Fruit fly (Drosophila melanogaster): ENCODE measurements around the gene Sce.

Sce gene

DNA sequence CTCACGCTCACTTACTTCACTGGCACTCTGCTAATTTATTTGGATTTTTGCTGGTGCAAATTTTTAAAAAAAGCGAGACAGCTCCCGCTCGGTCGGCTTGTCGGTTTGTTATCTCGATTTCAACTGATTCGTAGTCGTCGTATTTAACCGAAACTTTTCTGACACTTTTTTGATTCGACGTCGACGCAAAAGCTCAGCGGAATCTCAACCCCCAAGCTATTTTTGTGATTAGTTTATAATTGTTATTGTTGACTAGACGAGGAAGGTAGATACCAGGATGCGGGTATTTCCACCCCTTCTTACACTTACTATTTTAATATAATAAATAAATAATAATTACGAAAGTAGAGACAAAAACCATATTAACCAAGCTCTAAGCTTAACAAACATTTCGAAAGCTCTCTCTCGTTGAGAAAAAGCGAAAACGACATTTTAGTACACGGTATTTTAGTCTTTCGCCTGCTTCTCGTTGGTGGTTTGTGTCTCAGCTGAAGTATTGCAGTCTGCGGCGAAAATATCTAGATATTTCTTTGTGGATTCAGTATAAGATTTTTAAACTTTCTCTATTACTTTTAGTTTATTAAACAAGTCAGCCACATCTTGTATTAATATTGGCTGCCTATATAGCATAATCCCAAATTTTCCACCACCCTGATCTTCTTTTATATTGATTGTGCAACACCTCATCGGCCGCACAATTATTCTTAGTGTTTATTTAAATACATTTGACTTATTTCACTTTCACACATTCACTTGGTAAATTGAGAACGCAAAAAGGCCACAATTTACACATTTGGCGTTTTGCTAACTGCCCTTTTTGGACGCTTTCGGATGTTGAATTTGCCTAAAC, 24.9 kb downstream of the Sce start, which contains the start of gene tau:
Gene tau (minus strand): TSS at position 311 of the 850 bp plus-strand sequence.
- TF ChIP-seq CG11617 (GFP tag; optimal IDR thresholded peaks at IDR 0.05): no peak
- TF ChIP-seq cic (GFP tag; optimal IDR thresholded peaks at IDR 0.05): peak; percentile 16
- TF ChIP-seq kay (GFP tag; ENCODE audit: borderline replicate concordance): peak; percentile 71

DNA sequence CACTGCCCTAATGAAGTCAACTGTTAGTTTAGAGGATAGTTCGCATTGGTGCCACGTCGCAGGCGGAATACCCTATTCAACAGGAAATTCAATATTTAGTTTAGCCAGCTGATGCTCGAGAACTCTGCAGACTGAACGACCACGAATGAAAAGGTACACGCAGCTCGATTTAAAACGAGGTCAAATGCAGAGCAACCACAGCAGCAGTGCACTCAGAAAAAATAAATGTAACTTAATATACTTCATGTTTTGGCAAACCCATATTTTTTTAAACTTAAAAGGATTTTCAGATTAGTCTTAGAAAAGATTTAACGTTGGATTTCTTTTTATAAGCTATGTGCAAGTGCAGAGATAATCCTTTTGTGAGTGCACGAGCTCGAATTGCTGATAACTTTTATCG, 26.7 kb downstream of the Sce start:
- TF ChIP-seq CG5204 (GFP tag; optimal IDR thresholded peaks at IDR 0.05) (peak; percentile 10), pad (GFP tag; optimal IDR thresholded peaks at IDR 0.05) (no peak)

DNA sequence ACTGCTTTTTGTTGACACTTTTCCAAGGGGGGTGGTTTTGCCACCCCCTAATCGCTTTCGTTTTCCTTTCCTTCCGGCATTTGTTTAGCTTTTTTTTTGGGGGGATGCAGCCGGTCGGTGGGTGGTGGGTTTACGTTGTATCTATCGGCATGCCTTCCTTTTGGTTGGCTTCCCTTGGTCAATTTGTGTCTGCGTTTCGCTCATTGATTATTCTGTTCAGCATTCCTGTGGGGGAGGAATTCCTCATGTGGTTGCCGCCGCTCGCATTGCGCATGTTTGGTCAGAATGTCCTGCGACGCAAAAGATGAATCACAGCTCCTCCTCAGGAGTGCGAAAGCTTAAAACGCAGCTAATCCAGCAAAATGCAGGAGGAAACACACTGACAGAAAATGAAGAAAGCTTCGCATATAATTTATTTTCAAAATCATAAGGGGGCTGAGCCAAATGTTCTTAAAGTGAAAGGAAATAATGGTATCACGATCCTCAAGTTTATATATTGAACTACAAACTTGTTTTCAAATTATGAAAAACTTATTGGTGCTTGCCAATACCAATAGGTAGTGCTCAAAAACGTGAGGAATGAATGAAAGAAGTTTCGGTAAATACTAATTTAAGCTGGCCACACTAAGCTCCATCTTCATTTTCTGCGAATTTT, 29.5 kb downstream of the Sce start, which contains the start of gene RpS10a:
Gene RpS10a (plus strand): TSS at position 605 of the 655 bp plus-strand sequence.
- no peak for TF ChIP-seq CG11617 (GFP tag; optimal IDR thresholded peaks at IDR 0.05)
- TF ChIP-seq CG1620 (GFP tag; optimal IDR thresholded peaks at IDR 0.05): no peak
- no peak for TF ChIP-seq CG14711 (tag; optimal IDR thresholded peaks at IDR 0.05)
- TF ChIP-seq CG7045 (GFP tag; optimal IDR thresholded peaks at IDR 0.05): no peak
- TF ChIP-seq cic (GFP tag; optimal IDR thresholded peaks at IDR 0.05): no peak
- TF ChIP-seq kay (GFP tag; ENCODE audit: borderline replicate concordance): no peak
- no peak for TF ChIP-seq ovo (GFP tag; optimal IDR thresholded peaks at IDR 0.05)
- TF ChIP-seq toe (GFP tag; optimal IDR thresholded peaks at IDR 0.05): no peak
- no peak for TF ChIP-seq CG33017 (tag; optimal IDR thresholded peaks at IDR 0.05)
- TF ChIP-seq Hr96 (GFP tag; optimal IDR thresholded peaks at IDR 0.05): no peak
- TF ChIP-seq CG12768 (GFP tag; optimal IDR thresholded peaks at IDR 0.05): no peak
- TF ChIP-seq pad (GFP tag; optimal IDR thresholded peaks at IDR 0.05): no peak
- TF ChIP-seq tj (GFP tag; optimal IDR thresholded peaks at IDR 0.05): no peak

DNA sequence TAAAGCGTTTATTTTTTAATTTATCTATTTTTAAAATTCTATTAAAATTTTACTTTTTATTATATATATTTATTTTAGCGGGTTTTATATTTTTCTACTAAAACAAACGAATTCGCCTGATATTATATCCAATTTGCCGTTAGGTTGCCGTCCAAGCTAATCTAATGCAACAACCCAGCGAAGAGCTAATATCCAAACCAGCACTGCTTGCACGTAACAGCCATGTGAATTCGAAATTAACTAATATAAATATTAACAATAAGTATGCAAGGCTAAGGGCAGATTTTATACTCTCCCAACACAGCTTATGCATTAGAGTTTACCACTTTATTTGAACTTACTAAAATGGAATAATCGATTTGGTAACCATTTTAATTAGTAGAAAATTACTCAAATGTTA, 30.1 kb downstream of the Sce start:
- TF ChIP-seq CG5204 (GFP tag; optimal IDR thresholded peaks at IDR 0.05) (no peak), kay (GFP tag; ENCODE audit: borderline replicate concordance) (no peak), ovo (GFP tag; optimal IDR thresholded peaks at IDR 0.05) (no peak)

DNA sequence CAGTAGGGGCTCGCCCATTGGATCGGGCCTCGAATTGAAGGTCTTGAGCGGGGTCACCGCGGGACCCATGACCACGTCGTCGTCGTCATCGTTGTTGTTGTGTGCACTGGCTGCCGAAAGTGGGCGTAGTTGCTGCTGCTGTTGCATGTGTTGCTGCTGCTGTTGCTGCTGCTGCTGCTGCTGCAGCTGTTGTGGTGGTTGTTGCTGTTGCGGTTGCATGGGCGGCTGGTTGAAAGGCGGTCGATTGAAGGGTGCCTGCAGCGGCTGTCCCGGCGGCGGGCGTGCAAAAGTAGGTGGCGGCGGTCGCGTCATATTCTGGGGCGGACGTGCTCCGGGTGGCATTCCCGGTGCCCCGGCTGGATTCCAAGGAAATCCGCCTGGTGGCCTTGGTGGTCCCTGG, 34.0 kb downstream of the Sce start:
- no peak for TF ChIP-seq CG33017 (tag; optimal IDR thresholded peaks at IDR 0.05)
- TF ChIP-seq toe (GFP tag; optimal IDR thresholded peaks at IDR 0.05): no peak
- no peak for TF ChIP-seq CG7101 (tag; optimal IDR thresholded peaks at IDR 0.05)
- no peak for TF ChIP-seq bab1 (GFP tag; optimal IDR thresholded peaks at IDR 0.05)
- no peak for TF ChIP-seq CG11617 (GFP tag; optimal IDR thresholded peaks at IDR 0.05)
- no peak for TF ChIP-seq Crg-1 (GFP tag; optimal IDR thresholded peaks at IDR 0.05)
- no peak for TF ChIP-seq CG1620 (GFP tag; optimal IDR thresholded peaks at IDR 0.05)
- no peak for TF ChIP-seq CG7045 (GFP tag; optimal IDR thresholded peaks at IDR 0.05)
- no peak for TF ChIP-seq CG14711 (tag; optimal IDR thresholded peaks at IDR 0.05)
- no peak for TF ChIP-seq Clk (GFP tag; optimal IDR thresholded peaks at IDR 0.05)
- TF ChIP-seq tj (GFP tag; optimal IDR thresholded peaks at IDR 0.05): no peak
- no peak for TF ChIP-seq CG12768 (GFP tag; optimal IDR thresholded peaks at IDR 0.05)
- no peak for TF ChIP-seq CG5204 (GFP tag; optimal IDR thresholded peaks at IDR 0.05)
- no peak for TF ChIP-seq Hr96 (GFP tag; optimal IDR thresholded peaks at IDR 0.05)
- no peak for TF ChIP-seq cnc (optimal IDR thresholded peaks at IDR 0.05)

DNA sequence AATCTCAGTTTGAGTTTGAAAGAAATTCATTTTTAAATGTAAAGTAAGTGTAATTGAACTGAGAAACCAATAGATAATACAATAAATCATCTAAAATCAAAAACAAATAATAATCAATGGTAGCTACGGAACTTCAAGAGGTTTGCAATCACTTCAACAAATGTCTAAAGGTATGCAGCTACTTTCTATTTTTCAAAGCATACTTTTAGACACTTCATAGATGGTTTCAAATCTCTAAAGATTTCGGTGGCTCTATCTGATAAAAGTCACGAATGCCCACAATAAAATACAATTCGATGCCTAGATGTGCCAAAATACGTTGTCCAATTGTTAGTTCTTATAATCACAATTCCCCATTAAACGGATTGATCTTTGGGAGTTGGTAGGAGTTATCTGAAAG, 38.7 kb downstream of the Sce start:
- TF ChIP-seq CG14711 (tag; optimal IDR thresholded peaks at IDR 0.05) (no peak), CG12768 (GFP tag; optimal IDR thresholded peaks at IDR 0.05) (no peak)

DNA sequence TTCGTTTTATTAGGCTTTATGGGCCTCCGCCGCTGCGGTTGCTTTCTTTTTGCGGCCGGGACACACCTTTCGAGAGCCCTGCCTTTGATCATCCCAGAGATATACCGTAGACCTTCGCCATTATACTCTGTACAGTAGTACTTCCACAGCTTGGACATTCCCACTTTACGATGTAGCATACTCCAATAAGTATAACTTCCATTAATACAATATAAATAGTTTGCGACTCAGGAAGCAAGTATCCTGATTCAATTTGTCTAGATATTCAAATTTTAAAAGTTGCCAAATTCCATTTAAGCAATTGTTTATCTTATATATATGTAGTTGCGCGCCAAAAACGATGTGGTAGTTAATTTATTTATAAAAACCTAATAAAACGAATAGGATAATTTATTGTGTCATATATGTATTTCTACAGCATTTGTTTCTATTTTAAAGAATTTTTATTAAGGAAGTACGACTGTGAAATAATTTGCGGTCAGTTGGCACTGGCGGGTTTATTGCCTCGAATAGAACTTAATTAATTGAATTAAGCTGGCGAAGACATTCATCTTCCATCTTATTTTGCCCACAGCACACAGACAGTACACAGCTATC, 44.5 kb downstream of the Sce start:
- TF ChIP-seq Clk (GFP tag; optimal IDR thresholded peaks at IDR 0.05) (no peak), bab1 (GFP tag; optimal IDR thresholded peaks at IDR 0.05) (no peak), CG33017 (tag; optimal IDR thresholded peaks at IDR 0.05) (no peak), tj (GFP tag; optimal IDR thresholded peaks at IDR 0.05) (no peak), kay (GFP tag; ENCODE audit: borderline replicate concordance) (no peak), cnc (optimal IDR thresholded peaks at IDR 0.05) (no peak), ovo (GFP tag; optimal IDR thresholded peaks at IDR 0.05) (no peak), pad (GFP tag; optimal IDR thresholded peaks at IDR 0.05) (no peak), Hr96 (GFP tag; optimal IDR thresholded peaks at IDR 0.05) (no peak), Crg-1 (GFP tag; optimal IDR thresholded peaks at IDR 0.05) (no peak), toe (GFP tag; optimal IDR thresholded peaks at IDR 0.05) (no peak), CG1620 (GFP tag; optimal IDR thresholded peaks at IDR 0.05) (no peak), CG14711 (tag; optimal IDR thresholded peaks at IDR 0.05) (no peak), CG5204 (GFP tag; optimal IDR thresholded peaks at IDR 0.05) (no peak), CG7101 (tag; optimal IDR thresholded peaks at IDR 0.05) (no peak), CG12768 (GFP tag; optimal IDR thresholded peaks at IDR 0.05) (no peak), cic (GFP tag; optimal IDR thresholded peaks at IDR 0.05) (no peak)

All from whole organism, adult.